Worm (Caenorhabditis elegans): ENCODE results near the gene smap-1.

Gene smap-1

DNA sequence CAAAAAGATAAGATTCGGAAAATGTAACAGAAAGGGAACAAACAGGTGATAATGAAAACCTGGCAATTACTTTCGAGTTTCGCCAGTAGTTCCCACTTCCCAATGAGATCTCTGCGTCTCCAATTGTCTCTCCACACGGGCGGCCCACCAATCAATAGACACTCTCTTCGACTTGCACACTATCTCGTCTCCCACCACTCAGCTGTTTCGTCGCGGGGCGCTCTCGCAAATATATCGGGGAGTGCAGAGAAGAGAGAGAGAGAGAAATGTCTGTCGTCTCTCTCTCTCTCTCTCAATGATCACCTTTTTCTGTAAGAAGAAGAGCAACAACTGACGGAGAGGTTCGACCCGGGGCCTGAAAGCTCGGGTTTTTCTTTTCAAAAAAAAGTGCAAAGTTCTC lies 19.4 kb downstream of the smap-1 start:
- peak; percentile 84 for TF ChIP-seq mep-1 (tag; optimal IDR thresholded peaks at IDR 0.05)
- peak; percentile 53 for TF ChIP-seq unc-62 (GFP tag; optimal IDR thresholded peaks at IDR 0.05)
- TF ChIP-seq elt-3 (tag; optimal IDR thresholded peaks at IDR 0.05): no peak
- no peak for TF ChIP-seq mab-5 (tag; optimal IDR thresholded peaks at IDR 0.05)
- TF ChIP-seq M03D4.4 (tag; optimal IDR thresholded peaks at IDR 0.05): no peak
- TF ChIP-seq zip-8 (tag; optimal IDR thresholded peaks at IDR 0.05): no peak
- no peak for TF ChIP-seq ztf-11 (tag; optimal IDR thresholded peaks at IDR 0.05)
- no peak for TF ChIP-seq unc-39 (tag; optimal IDR thresholded peaks at IDR 0.05)
- peak; percentile 43 for TF ChIP-seq lin-32 (GFP tag; optimal IDR thresholded peaks at IDR 0.05)
- TF ChIP-seq ceh-39 (tag; optimal IDR thresholded peaks at IDR 0.05): peak; percentile 54
- peak; percentile 40 for TF ChIP-seq lsy-2 (tag; optimal IDR thresholded peaks at IDR 0.05)
- TF ChIP-seq hlh-1 (tag; optimal IDR thresholded peaks at IDR 0.05): peak; percentile 94
- TF ChIP-seq flh-1 (GFP tag; optimal IDR thresholded peaks at IDR 0.05): no peak
- peak; percentile 39 for TF ChIP-seq lin-13 (tag; optimal IDR thresholded peaks at IDR 0.05)
- TF ChIP-seq snpc-4 (tag; optimal IDR thresholded peaks at IDR 0.05): no peak
- no peak for TF ChIP-seq ham-2 (GFP tag; optimal IDR thresholded peaks at IDR 0.05)
- TF ChIP-seq sptf-1 (tag; optimal IDR thresholded peaks at IDR 0.05): no peak
- no peak for TF ChIP-seq sem-2 (GFP tag; optimal IDR thresholded peaks at IDR 0.05)
- TF ChIP-seq nhr-12 (tag; optimal IDR thresholded peaks at IDR 0.05): no peak
- TF ChIP-seq nhr-237 (tag; optimal IDR thresholded peaks at IDR 0.05): peak; percentile 29
- peak; percentile 76 for TF ChIP-seq ces-1 (GFP tag; optimal IDR thresholded peaks at IDR 0.05)
- peak; percentile 80 for TF ChIP-seq mls-2 (tag; optimal IDR thresholded peaks at IDR 0.05)
- no peak for TF ChIP-seq ceh-83 (GFP tag; optimal IDR thresholded peaks at IDR 0.05)
- peak; percentile 76 for TF ChIP-seq unc-120 (tag; optimal IDR thresholded peaks at IDR 0.05; ENCODE audit: poor library complexity, severe bottlenecking)
- TF ChIP-seq blmp-1 (tag; optimal IDR thresholded peaks at IDR 0.05): no peak
- TF ChIP-seq pha-4 (tag; optimal IDR thresholded peaks at IDR 0.05): peak; percentile 61
- TF ChIP-seq nhr-28 (tag; optimal IDR thresholded peaks at IDR 0.05): no peak
- TF ChIP-seq drap-1 (GFP tag; optimal IDR thresholded peaks at IDR 0.05): peak; percentile 60
- peak; percentile 46 for TF ChIP-seq cnd-1 (tag; optimal IDR thresholded peaks at IDR 0.05)
- no peak for TF ChIP-seq nhr-2 (tag; optimal IDR thresholded peaks at IDR 0.05)

DNA sequence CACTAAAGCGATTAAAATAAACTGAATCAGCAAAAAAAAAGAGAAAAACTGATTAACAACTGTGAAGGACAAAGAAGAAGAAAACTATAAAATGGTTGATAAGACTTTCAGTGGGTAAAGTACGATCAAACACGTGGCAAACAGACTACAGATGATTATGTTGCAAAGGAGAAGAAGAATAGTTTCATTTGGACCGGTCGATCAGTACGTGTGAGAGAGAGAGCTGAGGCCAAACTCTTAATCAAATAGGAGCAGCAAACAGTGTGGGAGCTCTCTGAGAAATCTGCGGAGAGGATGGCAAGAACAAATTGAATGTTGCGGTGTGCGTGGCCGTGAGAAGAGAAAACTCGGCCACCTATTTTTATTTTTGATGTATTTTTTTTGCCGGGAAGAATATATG lies 20.5 kb downstream of the smap-1 start:
- TF ChIP-seq mab-5 (tag; optimal IDR thresholded peaks at IDR 0.05) (no peak), snpc-4 (tag; optimal IDR thresholded peaks at IDR 0.05) (no peak)

DNA sequence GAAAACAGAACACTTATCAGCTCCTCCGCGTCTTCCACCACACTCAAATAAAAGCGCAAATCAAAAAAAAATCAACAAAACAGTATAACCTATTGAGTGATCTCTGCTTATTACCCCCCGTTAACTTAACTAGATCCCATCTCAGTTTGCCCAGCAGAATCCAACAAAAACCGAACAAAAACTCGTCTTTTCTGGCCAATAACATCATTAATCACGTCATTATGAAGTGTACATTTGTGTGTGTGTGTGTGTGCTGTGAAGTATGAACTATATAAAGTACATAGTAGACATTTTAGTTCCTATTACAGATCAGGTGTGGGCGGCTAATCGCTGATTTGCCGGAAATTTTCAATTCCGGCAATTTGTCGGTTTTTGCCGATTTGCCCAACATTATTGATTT lies 21.5 kb downstream of the smap-1 start:
- TF ChIP-seq nhr-2 (tag; optimal IDR thresholded peaks at IDR 0.05): no peak
- no peak for TF ChIP-seq lsy-2 (tag; optimal IDR thresholded peaks at IDR 0.05)
- TF ChIP-seq elt-3 (tag; optimal IDR thresholded peaks at IDR 0.05): no peak
- no peak for TF ChIP-seq ces-1 (GFP tag; optimal IDR thresholded peaks at IDR 0.05)
- TF ChIP-seq ham-2 (GFP tag; optimal IDR thresholded peaks at IDR 0.05): no peak
- TF ChIP-seq snpc-4 (tag; optimal IDR thresholded peaks at IDR 0.05): no peak

DNA sequence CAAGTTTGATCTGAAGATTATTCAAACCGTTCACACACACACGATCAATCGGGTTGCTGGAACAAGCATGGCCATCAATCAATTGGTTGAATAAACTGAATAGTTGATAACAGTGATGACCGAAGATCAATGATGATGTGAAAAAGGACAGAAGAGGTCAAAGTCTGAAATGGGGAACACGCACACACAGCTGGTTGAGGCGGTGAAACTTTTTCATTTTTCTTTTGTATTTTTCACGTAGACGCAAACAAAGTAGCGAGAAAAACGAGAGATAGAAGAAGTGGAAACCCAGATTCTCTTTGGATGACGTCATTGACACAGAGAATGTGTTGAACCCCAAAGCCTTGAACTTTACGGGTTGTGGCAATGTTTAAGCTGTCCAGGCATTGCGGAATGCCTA lies 22.1 kb downstream of the smap-1 start:
- TF ChIP-seq ceh-39 (tag; optimal IDR thresholded peaks at IDR 0.05): no peak
- no peak for TF ChIP-seq unc-120 (tag; optimal IDR thresholded peaks at IDR 0.05; ENCODE audit: poor library complexity, severe bottlenecking)
- TF ChIP-seq zip-8 (tag; optimal IDR thresholded peaks at IDR 0.05): peak; percentile 11

DNA sequence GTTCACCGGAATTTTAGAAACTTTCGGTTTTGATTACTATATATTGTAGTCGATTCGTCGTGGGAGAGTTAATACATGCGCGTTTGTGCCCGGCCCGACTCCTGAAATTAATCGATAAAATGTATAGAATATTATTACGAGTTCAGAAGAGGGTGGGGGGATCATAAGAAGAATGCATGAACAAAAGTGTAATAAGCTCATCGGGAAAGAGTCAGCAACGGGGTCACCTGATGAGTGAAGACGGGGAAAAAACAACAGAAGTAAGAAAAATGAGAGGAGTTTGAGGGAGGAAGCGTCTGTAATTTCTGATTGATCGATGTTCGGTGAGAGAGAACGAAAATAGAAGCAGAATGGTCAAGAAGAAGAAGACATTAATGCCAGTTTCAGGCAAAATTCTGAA lies 23.5 kb downstream of the smap-1 start, which contains the start of gene W09D10.4:
Gene W09D10.4 (minus strand): TSS at position 101 of the 400 bp plus-strand sequence.
- TF ChIP-seq mls-2 (tag; optimal IDR thresholded peaks at IDR 0.05) (no peak), bed-3 (GFP tag; optimal IDR thresholded peaks at IDR 0.05) (no peak), nhr-2 (tag; optimal IDR thresholded peaks at IDR 0.05) (no peak), ces-1 (GFP tag; optimal IDR thresholded peaks at IDR 0.05) (no peak), elt-1 (tag; optimal IDR thresholded peaks at IDR 0.05; ENCODE audit: borderline replicate concordance, insufficient read depth) (no peak)

DNA sequence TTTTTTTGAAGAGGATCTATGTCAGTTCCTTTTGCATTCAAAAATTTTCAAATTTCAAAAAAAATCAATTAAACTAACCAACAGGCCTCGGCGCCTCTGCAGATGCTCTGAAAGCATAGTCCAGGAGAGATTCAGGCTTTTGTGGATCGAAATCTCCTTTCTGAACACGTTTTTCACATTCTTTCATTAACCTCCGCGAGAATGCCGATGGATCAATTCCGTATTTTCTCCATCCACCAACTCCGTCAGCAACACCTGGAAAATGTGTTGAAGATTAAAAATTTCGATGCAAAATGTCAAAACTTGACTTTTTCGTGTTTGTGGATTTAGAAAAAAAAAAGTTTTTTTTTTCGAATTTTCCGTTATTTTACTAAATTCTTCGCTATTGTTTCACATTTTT lies 25.1 kb downstream of the smap-1 start:
- TF ChIP-seq ham-2 (GFP tag; optimal IDR thresholded peaks at IDR 0.05) (no peak), ceh-43 (GFP tag; optimal IDR thresholded peaks at IDR 0.05) (no peak), elt-3 (tag; optimal IDR thresholded peaks at IDR 0.05) (no peak), cnd-1 (tag; optimal IDR thresholded peaks at IDR 0.05) (no peak), unc-62 (GFP tag; optimal IDR thresholded peaks at IDR 0.05) (no peak), ceh-83 (GFP tag; optimal IDR thresholded peaks at IDR 0.05) (no peak), nhr-2 (tag; optimal IDR thresholded peaks at IDR 0.05) (no peak), snpc-4 (tag; optimal IDR thresholded peaks at IDR 0.05) (no peak), mab-5 (tag; optimal IDR thresholded peaks at IDR 0.05) (no peak), elt-1 (tag; optimal IDR thresholded peaks at IDR 0.05; ENCODE audit: borderline replicate concordance, insufficient read depth) (no peak), blmp-1 (tag; optimal IDR thresholded peaks at IDR 0.05) (no peak), nhr-237 (tag; optimal IDR thresholded peaks at IDR 0.05) (no peak), nhr-12 (tag; optimal IDR thresholded peaks at IDR 0.05) (no peak), sem-2 (GFP tag; optimal IDR thresholded peaks at IDR 0.05) (no peak), M03D4.4 (tag; optimal IDR thresholded peaks at IDR 0.05) (no peak), drap-1 (GFP tag; optimal IDR thresholded peaks at IDR 0.05) (no peak), mep-1 (tag; optimal IDR thresholded peaks at IDR 0.05) (no peak)

Measured in whole organism, mixed stage, embryonic.